Worm (Caenorhabditis elegans): ENCODE data around the gene ztf-1.

DNA sequence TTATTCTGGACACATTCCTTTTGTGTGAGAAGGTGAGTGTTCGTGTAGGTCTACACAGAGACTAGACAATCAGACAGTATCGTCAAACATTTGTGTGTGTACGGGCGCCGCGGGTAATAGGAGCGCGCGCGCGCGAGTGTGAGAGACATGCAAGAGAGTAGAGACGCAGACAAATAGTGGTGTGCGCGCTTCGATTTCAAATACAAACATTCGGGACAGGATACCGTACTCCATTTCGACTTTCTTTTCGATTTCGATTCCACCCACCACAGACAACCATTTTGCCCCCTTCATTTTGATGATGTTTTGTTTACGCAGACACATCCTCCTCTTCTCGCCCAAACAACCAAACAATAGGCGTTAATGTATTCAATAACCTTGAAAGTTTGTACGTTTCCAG is 2.6 kb upstream of the ztf-1 start:
- TF ChIP-seq ztf-23 (GFP tag; IDR thresholded peaks at IDR 0.05): no peak
- no peak for TF ChIP-seq tab-1 (GFP tag; IDR thresholded peaks at IDR 0.05)
- no peak for TF ChIP-seq klf-2 (GFP tag; conservative IDR thresholded peaks at IDR 0.05)
- TF ChIP-seq flt-1 (GFP tag; IDR thresholded peaks at IDR 0.05): peak; percentile 67; the same call in 1 of the 2 replicates
- no peak for TF ChIP-seq T22C8.4 (GFP tag; IDR thresholded peaks at IDR 0.05)
- no peak for TF ChIP-seq ref-1 (GFP tag; conservative IDR thresholded peaks at IDR 0.05)
- TF ChIP-seq ztf-29 (GFP tag; IDR thresholded peaks at IDR 0.05): no peak
- peak; percentile 23 for TF ChIP-seq cog-1 (tag; optimal IDR thresholded peaks at IDR 0.05)
